Worm (Caenorhabditis elegans): Measurements from ENCODE around the gene B0410.3.

DNA sequence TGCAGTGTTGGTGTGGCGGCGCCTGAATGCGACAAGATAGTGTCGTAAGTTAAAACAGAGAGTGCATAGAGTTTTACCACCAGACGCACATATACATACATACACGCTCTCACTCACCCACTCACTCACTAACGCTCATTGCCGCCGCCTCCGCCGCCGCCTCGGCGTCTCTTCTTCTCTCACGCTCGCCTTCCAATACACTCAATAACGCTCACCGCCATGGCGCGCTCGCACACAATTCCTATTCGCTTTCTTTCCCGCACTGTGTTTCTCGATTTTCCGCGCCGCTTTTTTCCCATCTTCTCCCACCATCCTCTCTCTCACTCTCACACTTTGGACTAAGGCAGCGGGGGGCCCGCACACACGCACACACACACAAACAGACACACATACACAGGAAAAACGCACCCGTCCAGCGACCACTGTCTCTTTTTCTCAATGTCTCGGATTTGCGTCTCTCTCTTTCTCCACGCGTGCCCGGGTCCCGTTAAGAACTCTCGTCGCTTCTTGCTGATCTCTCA is 38.8 kb downstream of the B0410.3 start, which contains the start of gene kin-29:
- peak; percentile 34 for TF ChIP-seq cnd-1 (tag; optimal IDR thresholded peaks at IDR 0.05)
- TF ChIP-seq nhr-12 (tag; optimal IDR thresholded peaks at IDR 0.05) = no peak
- no peak for TF ChIP-seq nhr-28 (tag; optimal IDR thresholded peaks at IDR 0.05)
- no peak for TF ChIP-seq tbx-8 (GFP tag; optimal IDR thresholded peaks at IDR 0.05)
- peak; percentile 48 for TF ChIP-seq pha-4 (tag; optimal IDR thresholded peaks at IDR 0.05)
- peak; percentile 34 for TF ChIP-seq ceh-83 (GFP tag; optimal IDR thresholded peaks at IDR 0.05)
- TF ChIP-seq snpc-4 (tag; optimal IDR thresholded peaks at IDR 0.05) = no peak
- TF ChIP-seq bed-3 (GFP tag; optimal IDR thresholded peaks at IDR 0.05) = peak; percentile 29
- peak; percentile 2 for TF ChIP-seq ztf-11 (tag; optimal IDR thresholded peaks at IDR 0.05)
- TF ChIP-seq blmp-1 (tag; optimal IDR thresholded peaks at IDR 0.05) = peak; percentile 65
- TF ChIP-seq nhr-76 (tag; optimal IDR thresholded peaks at IDR 0.05) = no peak
- TF ChIP-seq elt-3 (tag; optimal IDR thresholded peaks at IDR 0.05) = no peak
- TF ChIP-seq nhr-237 (tag; optimal IDR thresholded peaks at IDR 0.05) = peak; percentile 69
